Fruit fly (Drosophila melanogaster) whole organism, embryonic: Measurements from ENCODE around the gene sv.

Experiments used
- CG10267 ChIP-seq: fragments of 200-800 bp; sonication (Bioruptor generic); optimal IDR thresholded peaks from 2 replicates; lab custom pipeline; 2018; ENCODE audit warnings: missing biosample characterization, mild to moderate bottlenecking, missing genetic modification characterization, moderate library complexity
- CG12299 ChIP-seq: fragments of 200-800 bp; sonication (Bioruptor generic); optimal IDR thresholded peaks from 2 replicates; lab custom pipeline; 2018; ENCODE audit warnings: missing biosample characterization, mild to moderate bottlenecking, missing genetic modification characterization
- CG12942 ChIP-seq: fragments of 200-800 bp; sonication (Bioruptor generic); optimal IDR thresholded peaks from 3 replicates; lab custom pipeline; 2016; ENCODE audit warnings: missing biosample characterization, missing genetic modification characterization
- CG13424 ChIP-seq: fragments of 200-800 bp; sonication (Bioruptor generic); optimal IDR thresholded peaks from 2 replicates; lab custom pipeline; 2019; ENCODE audit warnings: missing biosample characterization, mild to moderate bottlenecking, missing genetic modification characterization, moderate library complexity
- CG14441 ChIP-seq: fragments of 200-800 bp; sonication (Bioruptor generic); IDR thresholded peaks from 2 replicates; pipeline ENCODE4 v1.3.6; 2022; ENCODE audit warnings: missing biosample characterization, missing genetic modification characterization
- CG14860 ChIP-seq: fragments of 200-800 bp; sonication (Bioruptor generic); IDR thresholded peaks from 3 replicates; pipeline ENCODE4 v1.3.6; 2022; ENCODE audit warnings: missing biosample characterization, missing genetic modification characterization; ENCODE audit not compliant: partially characterized antibody
- CG1603 ChIP-seq: fragments of 200-800 bp; sonication (Bioruptor generic); optimal IDR thresholded peaks from 2 replicates; lab custom pipeline; 2019; ENCODE audit warnings: missing biosample characterization, mild to moderate bottlenecking, missing genetic modification characterization, moderate library complexity
- CG17802 ChIP-seq: fragments of 200-800 bp; sonication (Bioruptor generic); optimal IDR thresholded peaks from 2 replicates; lab custom pipeline; 2018; ENCODE audit warnings: missing biosample characterization, mild to moderate bottlenecking, missing genetic modification characterization, moderate library complexity
- CG2129 ChIP-seq: fragments of 200-800 bp; sonication (Bioruptor generic); IDR thresholded peaks from 2 replicates; pipeline ENCODE4 v1.3.6; 2022; ENCODE audit warnings: missing biosample characterization, missing genetic modification characterization; ENCODE audit not compliant: partially characterized antibody
- CG2199 ChIP-seq: fragments of 200-800 bp; sonication (Bioruptor generic); IDR thresholded peaks from 3 replicates; pipeline ENCODE4 v1.3.6; 2022; ENCODE audit warnings: missing biosample characterization, missing genetic modification characterization
- CG30020 ChIP-seq: fragments of 200-800 bp; optimal IDR thresholded peaks from 2 replicates; lab custom pipeline; 2019; ENCODE audit warnings: missing biosample characterization, mild to moderate bottlenecking, missing genetic modification characterization, moderate library complexity
- CG33557 ChIP-seq: fragments of 200-800 bp; sonication (Bioruptor generic); optimal IDR thresholded peaks from 2 replicates; lab custom pipeline; 2019; ENCODE audit warnings: missing biosample characterization, mild to moderate bottlenecking, missing genetic modification characterization, moderate library complexity
- CG34376 ChIP-seq: fragments of 200-800 bp; sonication (Bioruptor generic); optimal IDR thresholded peaks from 2 replicates; lab custom pipeline; 2018; ENCODE audit warnings: missing biosample characterization, mild to moderate bottlenecking, missing genetic modification characterization
- CG4328 ChIP-seq: fragments of 200-800 bp; sonication (Bioruptor generic); optimal IDR thresholded peaks from 3 replicates; lab custom pipeline; 2017; ENCODE audit warnings: missing biosample characterization, missing genetic modification reagents, missing genetic modification characterization
- CG5245 ChIP-seq: fragments of 200-800 bp; sonication (Bioruptor generic); optimal IDR thresholded peaks from 3 replicates; lab custom pipeline; 2016; ENCODE audit warnings: missing biosample characterization, missing genetic modification characterization
- CG7372 ChIP-seq: fragments of 200-800 bp; sonication (Bioruptor generic); IDR thresholded peaks from 2 replicates; pipeline ENCODE4 v1.3.6; 2022; ENCODE audit warnings: missing biosample characterization, missing genetic modification characterization
- CG8290 ChIP-seq, 3 experiments: fragments of 200-800 bp; sonication (Bioruptor generic); optimal IDR thresholded peaks; 2 replicates each; lab custom pipeline; 2016 to 2019; ENCODE audit warnings: missing biosample characterization in 3 of 3, missing genetic modification characterization in 3 of 3, mild to moderate bottlenecking in 2 of 3, moderate library complexity in 1 of 3
- CG8388 ChIP-seq: fragments of 200-800 bp; sonication (Bioruptor generic); optimal IDR thresholded peaks from 2 replicates; lab custom pipeline; 2019; ENCODE audit warnings: missing biosample characterization, mild to moderate bottlenecking, missing genetic modification characterization, moderate library complexity
- Dip3 ChIP-seq: fragments of 200-800 bp; sonication (Bioruptor generic); optimal IDR thresholded peaks from 3 replicates; lab custom pipeline; 2016; ENCODE audit warnings: missing biosample characterization, missing genetic modification characterization
- Dll ChIP-seq: fragments of 200-800 bp; sonication (Bioruptor generic); IDR thresholded peaks from 4 replicates; pipeline ENCODE4 v1.3.6; 2022; ENCODE audit warnings: missing biosample characterization, missing genetic modification characterization; ENCODE audit not compliant: partially characterized antibody
- Drgx ChIP-seq: fragments of 200-800 bp; sonication (Bioruptor generic); IDR thresholded peaks from 2 replicates; pipeline ENCODE4 v1.3.6; 2022; ENCODE audit warnings: missing biosample characterization, missing genetic modification characterization
- Hr3 ChIP-seq: fragments of 200-800 bp; sonication (Bioruptor generic); optimal IDR thresholded peaks from 3 replicates; lab custom pipeline; 2016; ENCODE audit warnings: missing biosample characterization, missing genetic modification characterization
- Hsf ChIP-seq: fragments of 200-800 bp; sonication (Bioruptor generic); optimal IDR thresholded peaks from 3 replicates; lab custom pipeline; 2016; ENCODE audit warnings: missing biosample characterization, missing genetic modification characterization
- Opbp ChIP-seq: fragments of 200-800 bp; sonication (Bioruptor generic); IDR thresholded peaks from 3 replicates; pipeline ENCODE4 v1.3.6; 2022; ENCODE audit warnings: missing biosample characterization, missing genetic modification characterization; ENCODE audit not compliant: partially characterized antibody
- Sry-δ ChIP-seq: fragments of 200-800 bp; sonication (Bioruptor generic); optimal IDR thresholded peaks from 2 replicates; lab custom pipeline; 2016; ENCODE audit warnings: missing biosample characterization, missing genetic modification characterization
- Stat92E ChIP-seq, 3 experiments: fragments of >200 bp in 2 of 3; fragments of 200-800 bp in 1 of 3; sonication (Bioruptor generic) in 1 of 3; optimal IDR thresholded peaks; 2 replicates each; lab custom pipeline; 2017 to 2019; ENCODE audit warnings: missing biosample characterization in 3 of 3, missing genetic modification characterization in 3 of 3, mild to moderate bottlenecking in 1 of 3, moderate library complexity in 1 of 3
- disco-r ChIP-seq: fragments of 200-800 bp; sonication (Bioruptor generic); optimal IDR thresholded peaks from 2 replicates; lab custom pipeline; 2016; ENCODE audit warnings: missing biosample characterization, missing genetic modification characterization
- eve ChIP-seq, 2 experiments: fragments of >200 bp; optimal IDR thresholded peaks; 2 replicates each; lab custom pipeline; 2017; ENCODE audit warnings: missing biosample characterization in 2 of 2, missing genetic modification characterization in 2 of 2
- fru ChIP-seq: fragments of >200 bp; optimal IDR thresholded peaks from 2 replicates; lab custom pipeline; 2017
- ftz-f1 ChIP-seq: fragments of 200-800 bp; sonication (Bioruptor generic); optimal IDR thresholded peaks from 2 replicates; lab custom pipeline; 2016; ENCODE audit warnings: missing biosample characterization, missing genetic modification characterization
- gcm ChIP-seq: fragments of 200-800 bp; sonication (Bioruptor generic); optimal IDR thresholded peaks from 2 replicates; lab custom pipeline; 2019; ENCODE audit warnings: missing biosample characterization, mild to moderate bottlenecking, missing genetic modification characterization, moderate library complexity
- gfzf ChIP-seq: fragments of 200-800 bp; sonication (Bioruptor generic); optimal IDR thresholded peaks from 2 replicates; lab custom pipeline; 2016; ENCODE audit warnings: missing biosample characterization, mild to moderate bottlenecking, missing genetic modification characterization, moderate library complexity
- hbn ChIP-seq: fragments of 200-800 bp; sonication (Bioruptor generic); IDR thresholded peaks from 2 replicates; pipeline ENCODE4 v1.3.6; 2022; ENCODE audit warnings: missing biosample characterization, missing genetic modification characterization; ENCODE audit not compliant: partially characterized antibody
- lilli ChIP-seq: fragments of 200-800 bp; sonication (Bioruptor generic); optimal IDR thresholded peaks from 3 replicates; lab custom pipeline; 2016; ENCODE audit warnings: missing biosample characterization, missing genetic modification characterization
- luna ChIP-seq: fragments of 200-800 bp; sonication (Bioruptor generic); optimal IDR thresholded peaks from 2 replicates; lab custom pipeline; 2016; ENCODE audit warnings: missing biosample characterization, missing genetic modification characterization
- mirr ChIP-seq: fragments of 200-800 bp; sonication (Bioruptor generic); optimal IDR thresholded peaks from 3 replicates; lab custom pipeline; 2018; ENCODE audit warnings: missing biosample characterization, mild to moderate bottlenecking, missing genetic modification characterization
- pho ChIP-seq: fragments of 200-800 bp; sonication (Bioruptor generic); optimal IDR thresholded peaks from 2 replicates; lab custom pipeline; 2016; ENCODE audit warnings: missing biosample characterization, missing genetic modification characterization
- phol ChIP-seq: fragments of 200-800 bp; sonication (Bioruptor generic); optimal IDR thresholded peaks from 3 replicates; lab custom pipeline; 2018; ENCODE audit warnings: missing biosample characterization, mild to moderate bottlenecking, missing genetic modification characterization, moderate library complexity
- pita ChIP-seq: fragments of 200-800 bp; sonication (Bioruptor generic); optimal IDR thresholded peaks from 2 replicates; lab custom pipeline; 2017; ENCODE audit warnings: missing biosample characterization, mild to moderate bottlenecking, missing genetic modification characterization
- scrt ChIP-seq: fragments of 200-800 bp; sonication (Bioruptor generic); optimal IDR thresholded peaks from 2 replicates; lab custom pipeline; 2018; ENCODE audit warnings: missing biosample characterization, mild to moderate bottlenecking, missing genetic modification characterization, moderate library complexity
- sens ChIP-seq: fragments of 200-800 bp; sonication (Bioruptor generic); peaks from one replicate; lab custom pipeline; 2016; ENCODE audit warnings: missing biosample characterization, missing genetic modification characterization
- slp2 ChIP-seq: fragments of 200-800 bp; sonication (Bioruptor generic); optimal IDR thresholded peaks from 2 replicates; lab custom pipeline; 2016; ENCODE audit warnings: missing biosample characterization, missing genetic modification characterization
- stwl ChIP-seq: fragments of 200-800 bp; sonication (Bioruptor generic); optimal IDR thresholded peaks from 3 replicates; lab custom pipeline; 2018; ENCODE audit warnings: missing biosample characterization, mild to moderate bottlenecking, missing genetic modification characterization, moderate library complexity
- sug ChIP-seq: fragments of 200-800 bp; optimal IDR thresholded peaks from 2 replicates; lab custom pipeline; 2019; ENCODE audit warnings: missing biosample characterization, mild to moderate bottlenecking, missing genetic modification characterization, moderate library complexity
- tio ChIP-seq: fragments of 200-800 bp; sonication (Bioruptor generic); optimal IDR thresholded peaks from 2 replicates; lab custom pipeline; 2017; ENCODE audit warnings: missing biosample characterization, missing genetic modification characterization, inconsistent platforms
- zen2 ChIP-seq: fragments of 200-800 bp; sonication (Bioruptor generic); IDR thresholded peaks from 3 replicates; pipeline ENCODE4 v1.3.6; 2022; ENCODE audit warnings: missing biosample characterization, missing genetic modification characterization; ENCODE audit not compliant: partially characterized antibody

Gene sv

dm6 chr4:1064219-1064618 is 24.4 kb upstream of the sv start (continued):
- TF ChIP-seq CG8388 (GFP tag; lab: Kevin White, UChicago), result peak; percentile 57
- no peak for TF ChIP-seq Opbp (GFP tag; lab: Robert Waterston, UW)
- TF ChIP-seq ftz-f1 (GFP tag; lab: Kevin White, UChicago), result no peak
- no peak for TF ChIP-seq Sry-δ (GFP tag; lab: Kevin White, UChicago)
- no peak for TF ChIP-seq CG14860 (GFP tag; lab: Robert Waterston, UW)

dm6 chr4:1064652-1065218 is 23.9 kb upstream of the sv start, which contains the start of gene Zyx:
TSS of gene Zyx (minus strand) at chr4:1065001.
- TF ChIP-seq lilli (GFP tag; lab: Kevin White, UChicago) (peak; percentile 20), CG34376 (GFP tag; lab: Kevin White, UChicago) (peak; percentile 71), gcm (no peak), CG1603 (peak; percentile 9), CG8290 (GFP tag; optimal IDR thresholded peaks at IDR 0.05; lab: Kevin White, UChicago) (peak; percentile 69), CG8290 (tag; optimal IDR thresholded peaks at IDR 0.05; lab: Kevin White, UChicago) (peak in 1 of 2 experiments; percentile 39), phol (tag; lab: Kevin White, UChicago) (no peak), Dll (GFP tag; lab: Robert Waterston, UW) (0 out of 4 replicates have a peak, but pooled peaks have one; percentile 28), eve (GFP tag; optimal IDR thresholded peaks at IDR 0.05; lab: Kevin White, UChicago) (peak in 1 of 2 experiments; percentile 20), Hr3 (no peak), CG30020 (tag; lab: Kevin White, UChicago) (peak; percentile 80), fru (lab: Kevin White, UChicago) (no peak), sens (GFP tag; lab: Kevin White, UChicago) (peak; percentile 77), CG17802 (tag; lab: Kevin White, UChicago) (peak; percentile 48), sug (tag; lab: Kevin White, UChicago) (peak; percentile 2), CG12299 (tag; lab: Kevin White, UChicago) (no peak), CG2199 (peak; percentile 78; the same call in 2 of the 3 replicates), pho (GFP tag; lab: Kevin White, UChicago) (no peak), stwl (peak; percentile 98), CG10267 (tag; lab: Kevin White, UChicago) (peak; percentile 80), disco-r (GFP tag; lab: Kevin White, UChicago) (no peak), CG7372 (GFP tag; lab: Robert Waterston, UW) (no peak), CG4328 (GFP tag; lab: Kevin White, UChicago) (no peak)
- TF ChIP-seq, all 482 proteins: peak for 13

dm6 chr4:1084326-1085062 is 4.1 kb upstream of the sv start, which contains the start of gene Actbeta:
TSS of gene Actbeta (minus strand) at chr4:1084796.
- TF ChIP-seq Dip3 (no peak), scrt (GFP tag; lab: Kevin White, UChicago) (peak; percentile 24), mirr (GFP tag; lab: Kevin White, UChicago) (no peak), pita (GFP tag; lab: Kevin White, UChicago) (no peak), Drgx (GFP tag; lab: Robert Waterston, UW) (no peak), CG5245 (GFP tag; lab: Kevin White, UChicago) (no peak), slp2 (GFP tag; lab: Kevin White, UChicago) (no peak), hbn (GFP tag; lab: Robert Waterston, UW) (peak; percentile 90), tio (no peak), CG12942 (GFP tag; lab: Kevin White, UChicago) (no peak), zen2 (GFP tag; lab: Robert Waterston, UW) (no peak; the same call in 1 of the 3 replicates), luna (GFP tag; lab: Kevin White, UChicago) (no peak), Hsf (GFP tag; lab: Kevin White, UChicago) (no peak), CG13424 (tag; lab: Kevin White, UChicago) (peak; percentile 4), gfzf (peak; percentile 11), CG14441 (GFP tag; lab: Robert Waterston, UW) (no peak), CG33557 (GFP tag; lab: Kevin White, UChicago) (no peak), Stat92E (GFP tag; optimal IDR thresholded peaks at IDR 0.05; lab: Kevin White, UChicago) (no peak), CG2129 (peak; percentile 44; the same call in 1 of the 2 replicates)
